Fruit fly (Drosophila melanogaster) whole organism, embryonic: ENCODE results near the gene CG4009.
A peak's percentile ranks its signal among the peaks of the same experiment; 100 is the strongest.

Experiments used
- Awh ChIP-seq: fragments of 200-800 bp; sonication (Bioruptor generic); IDR thresholded peaks from 2 replicates; pipeline ENCODE4, ENCODE4 v1.3.6; 2022; ENCODE audit warnings: missing biosample characterization, missing genetic modification characterization
- B-H1 ChIP-seq: fragments of 200-800 bp; sonication (Bioruptor generic); IDR thresholded peaks from 3 replicates; pipeline ENCODE4 v1.3.6; 2022; ENCODE audit warnings: missing biosample characterization, missing genetic modification characterization
- CG10147 ChIP-seq: fragments of 200-800 bp; sonication (Bioruptor generic); optimal IDR thresholded peaks from 2 replicates; lab custom pipeline; 2019; ENCODE audit warnings: missing biosample characterization, mild to moderate bottlenecking, missing genetic modification characterization, moderate library complexity
- CG10979 ChIP-seq: fragments of 200-800 bp; sonication (Bioruptor generic); optimal IDR thresholded peaks from 2 replicates; lab custom pipeline; 2018; ENCODE audit warnings: missing biosample characterization, mild to moderate bottlenecking, missing genetic modification characterization, moderate library complexity
- CG11504 ChIP-seq: fragments of 200-800 bp; sonication (Bioruptor generic); optimal IDR thresholded peaks from 3 replicates; lab custom pipeline; 2019; ENCODE audit warnings: missing biosample characterization, mild to moderate bottlenecking, missing genetic modification characterization, moderate library complexity
- CG12236 ChIP-seq: fragments of 200-800 bp; sonication (Bioruptor generic); optimal IDR thresholded peaks from 2 replicates; lab custom pipeline; 2016; ENCODE audit warnings: missing biosample characterization, missing genetic modification characterization
- CG15073 ChIP-seq: fragments of 200-800 bp; sonication (Bioruptor generic); optimal IDR thresholded peaks from 2 replicates; lab custom pipeline; 2016; ENCODE audit warnings: missing biosample characterization, missing genetic modification characterization
- CG15269 ChIP-seq: fragments of 200-800 bp; sonication (Bioruptor generic); optimal IDR thresholded peaks from 2 replicates; lab custom pipeline; 2018; ENCODE audit warnings: missing biosample characterization, mild to moderate bottlenecking, missing genetic modification characterization, moderate library complexity
- CG15696 ChIP-seq: fragments of 200-800 bp; sonication (Bioruptor generic); optimal IDR thresholded peaks from 2 replicates; lab custom pipeline; 2019; ENCODE audit warnings: missing biosample characterization, mild to moderate bottlenecking, missing genetic modification characterization, moderate library complexity
- CG17359 ChIP-seq: fragments of 200-800 bp; sonication (Bioruptor generic); optimal IDR thresholded peaks from 3 replicates; lab custom pipeline; 2018; ENCODE audit warnings: missing biosample characterization, mild to moderate bottlenecking, missing genetic modification characterization, moderate library complexity
- CG17361 ChIP-seq: fragments of 200-800 bp; sonication (Bioruptor generic); IDR thresholded peaks from 3 replicates; pipeline ENCODE4 v1.3.6; 2022; ENCODE audit warnings: missing biosample characterization, missing genetic modification characterization
- CG2678 ChIP-seq: fragments of 200-800 bp; sonication (Bioruptor generic); optimal IDR thresholded peaks from 3 replicates; lab custom pipeline; 2019; ENCODE audit warnings: missing biosample characterization, mild to moderate bottlenecking, missing genetic modification characterization, moderate library complexity
- CG30403 ChIP-seq: fragments of 200-800 bp; sonication (Bioruptor generic); optimal IDR thresholded peaks from 3 replicates; lab custom pipeline; 2016; ENCODE audit warnings: missing biosample characterization, missing genetic modification characterization
- CG33557 ChIP-seq: fragments of 200-800 bp; sonication (Bioruptor generic); optimal IDR thresholded peaks from 2 replicates; lab custom pipeline; 2019; ENCODE audit warnings: missing biosample characterization, mild to moderate bottlenecking, missing genetic modification characterization, moderate library complexity
- CG34376 ChIP-seq: fragments of 200-800 bp; sonication (Bioruptor generic); optimal IDR thresholded peaks from 2 replicates; lab custom pipeline; 2018; ENCODE audit warnings: missing biosample characterization, mild to moderate bottlenecking, missing genetic modification characterization
- CG3726 ChIP-seq: fragments of 200-800 bp; sonication (Bioruptor generic); IDR thresholded peaks from 3 replicates; pipeline ENCODE4, ENCODE4 v1.3.6; 2022; ENCODE audit warnings: missing biosample characterization, missing genetic modification characterization
- CG4360 ChIP-seq: fragments of 200-800 bp; sonication (Bioruptor generic); IDR thresholded peaks from 2 replicates; pipeline ENCODE4 v1.3.6; 2022; ENCODE audit warnings: missing biosample characterization, missing genetic modification characterization
- CG4424 ChIP-seq: fragments of 200-800 bp; sonication (Bioruptor generic); optimal IDR thresholded peaks from 3 replicates; lab custom pipeline; 2016; ENCODE audit warnings: missing biosample characterization, missing genetic modification characterization
- CG5245 ChIP-seq: fragments of 200-800 bp; sonication (Bioruptor generic); optimal IDR thresholded peaks from 3 replicates; lab custom pipeline; 2016; ENCODE audit warnings: missing biosample characterization, missing genetic modification characterization
- CG6272 ChIP-seq: fragments of 200-800 bp; sonication (Bioruptor generic); IDR thresholded peaks from 2 replicates; pipeline ENCODE4 v1.3.6; 2022; ENCODE audit warnings: missing biosample characterization, missing genetic modification characterization
- CG8290 ChIP-seq, 3 experiments: fragments of 200-800 bp; sonication (Bioruptor generic); optimal IDR thresholded peaks; 2 replicates each; lab custom pipeline; 2016 to 2019; ENCODE audit warnings: missing biosample characterization in 3 of 3, missing genetic modification characterization in 3 of 3, mild to moderate bottlenecking in 2 of 3, moderate library complexity in 1 of 3
- Camta ChIP-seq: fragments of 200-800 bp; sonication (Bioruptor generic); optimal IDR thresholded peaks from 2 replicates; lab custom pipeline; 2016; ENCODE audit warnings: missing biosample characterization, missing genetic modification characterization
- CoRest ChIP-seq: fragments of 200-800 bp; sonication (Bioruptor generic); optimal IDR thresholded peaks from 3 replicates; lab custom pipeline; 2018; ENCODE audit warnings: missing biosample characterization, mild to moderate bottlenecking, missing genetic modification characterization, moderate library complexity
- Dbx ChIP-seq: fragments of 200-800 bp; sonication (Bioruptor generic); IDR thresholded peaks from 3 replicates; pipeline ENCODE4 v1.3.6; 2022; ENCODE audit warnings: missing biosample characterization, missing genetic modification characterization
- E2f1 ChIP-seq: fragments of 200-800 bp; sonication (Bioruptor generic); IDR thresholded peaks from 2 replicates; pipeline ENCODE4 v1.3.6; 2022; ENCODE audit warnings: missing biosample characterization, missing genetic modification characterization
- Hey ChIP-seq: fragments of 200-800 bp; sonication (Bioruptor generic); optimal IDR thresholded peaks from 3 replicates; lab custom pipeline; 2018; ENCODE audit warnings: missing biosample characterization, mild to moderate bottlenecking, missing genetic modification characterization
- Jarid2 ChIP-seq: fragments of 200-800 bp; sonication (Bioruptor generic); optimal IDR thresholded peaks from 3 replicates; lab custom pipeline; 2017; ENCODE audit warnings: mild to moderate bottlenecking, missing biosample characterization, missing genetic modification reagents, missing genetic modification characterization
- Mes4 ChIP-seq: fragments of 200-800 bp; sonication (Bioruptor generic); optimal IDR thresholded peaks from 2 replicates; lab custom pipeline; 2016; ENCODE audit warnings: missing biosample characterization, missing genetic modification characterization
- Oli ChIP-seq: fragments of 200-800 bp; sonication (Bioruptor generic); optimal IDR thresholded peaks from 2 replicates; lab custom pipeline; 2018; ENCODE audit warnings: missing biosample characterization, mild to moderate bottlenecking, missing genetic modification characterization, moderate library complexity
- Six4 ChIP-seq: fragments of 200-800 bp; sonication (Bioruptor generic); optimal IDR thresholded peaks from 2 replicates; lab custom pipeline; 2016; ENCODE audit warnings: missing biosample characterization, missing genetic modification characterization
- Spps ChIP-seq: fragments of 200-800 bp; sonication (Bioruptor generic); optimal IDR thresholded peaks from 2 replicates; lab custom pipeline; 2018; ENCODE audit warnings: missing biosample characterization, mild to moderate bottlenecking, missing genetic modification characterization
- Xbp1 ChIP-seq: fragments of 200-800 bp; sonication (Bioruptor generic); optimal IDR thresholded peaks from 3 replicates; lab custom pipeline; 2016; ENCODE audit warnings: missing biosample characterization, mild to moderate bottlenecking, missing genetic modification characterization
- abd-A ChIP-seq: fragments of 200-800 bp; sonication (Bioruptor generic); optimal IDR thresholded peaks from 3 replicates; lab custom pipeline; 2019; ENCODE audit warnings: missing biosample characterization, mild to moderate bottlenecking, missing genetic modification characterization, moderate library complexity
- ara ChIP-seq: fragments of 200-800 bp; sonication (Bioruptor generic); IDR thresholded peaks from 2 replicates; pipeline ENCODE4 v1.3.6; 2022; ENCODE audit warnings: missing biosample characterization, missing genetic modification characterization
- crp ChIP-seq, 2 experiments: fragments of 200-800 bp; sonication (Bioruptor generic); optimal IDR thresholded peaks; 2 replicates in 1 of 2; 3 replicates in 1 of 2; lab custom pipeline; 2017; ENCODE audit warnings: missing biosample characterization in 2 of 2, missing genetic modification characterization in 2 of 2, mild to moderate bottlenecking in 1 of 2, moderate library complexity in 1 of 2
- disco-r ChIP-seq: fragments of 200-800 bp; sonication (Bioruptor generic); optimal IDR thresholded peaks from 2 replicates; lab custom pipeline; 2016; ENCODE audit warnings: missing biosample characterization, missing genetic modification characterization
- dmrt11E ChIP-seq: fragments of 200-800 bp; sonication (Bioruptor generic); optimal IDR thresholded peaks from 3 replicates; lab custom pipeline; 2018; ENCODE audit warnings: missing biosample characterization, mild to moderate bottlenecking, missing genetic modification characterization, moderate library complexity
- eve ChIP-seq, 2 experiments: fragments of >200 bp; optimal IDR thresholded peaks; 2 replicates each; lab custom pipeline; 2017; ENCODE audit warnings: missing biosample characterization in 2 of 2, missing genetic modification characterization in 2 of 2
- fd64A ChIP-seq: fragments of 200-800 bp; sonication (Bioruptor generic); optimal IDR thresholded peaks from 3 replicates; lab custom pipeline; 2018; ENCODE audit warnings: missing biosample characterization, mild to moderate bottlenecking, missing genetic modification characterization
- gfzf ChIP-seq: fragments of 200-800 bp; sonication (Bioruptor generic); optimal IDR thresholded peaks from 2 replicates; lab custom pipeline; 2016; ENCODE audit warnings: missing biosample characterization, mild to moderate bottlenecking, missing genetic modification characterization, moderate library complexity
- lab ChIP-seq: fragments of 200-800 bp; sonication (Bioruptor generic); optimal IDR thresholded peaks from 3 replicates; lab custom pipeline; 2017; ENCODE audit warnings: missing biosample characterization, missing genetic modification characterization, mild to moderate bottlenecking, moderate library complexity, missing genetic modification reagents
- lbe ChIP-seq: fragments of 200-800 bp; sonication (Bioruptor generic); optimal IDR thresholded peaks from 2 replicates; lab custom pipeline; 2016; ENCODE audit warnings: missing biosample characterization, mild to moderate bottlenecking, missing genetic modification characterization
- otp ChIP-seq: fragments of 200-800 bp; sonication (Bioruptor generic); IDR thresholded peaks from 3 replicates; pipeline ENCODE4, ENCODE4 v1.3.6; 2022; ENCODE audit warnings: missing biosample characterization, missing genetic modification characterization
- pb ChIP-seq: fragments of 200-800 bp; sonication (Bioruptor generic); optimal IDR thresholded peaks from 3 replicates; lab custom pipeline; 2016; ENCODE audit warnings: missing biosample characterization, missing genetic modification characterization
- so ChIP-seq: fragments of 200-800 bp; sonication (Bioruptor generic); IDR thresholded peaks from 3 replicates; pipeline ENCODE4 v1.3.6; 2022; ENCODE audit warnings: missing biosample characterization, missing genetic modification characterization
- twi ChIP-seq: fragments of 200-800 bp; optimal IDR thresholded peaks from 2 replicates; lab custom pipeline; 2019; ENCODE audit warnings: missing biosample characterization, mild to moderate bottlenecking, missing genetic modification characterization, moderate library complexity
- unc-4 ChIP-seq: fragments of 200-800 bp; sonication (Bioruptor generic); IDR thresholded peaks from 2 replicates; pipeline ENCODE4 v1.3.6; 2022; ENCODE audit warnings: missing biosample characterization, missing genetic modification characterization; ENCODE audit not compliant: partially characterized antibody

The CG4009 gene

dm6 chr3R:17059811-17060169, 23.9 kb upstream of the CG4009 start (continued):
- TF ChIP-seq CG15269 (tag; lab: Kevin White, UChicago) (no peak), abd-A (tag; lab: Kevin White, UChicago) (peak; percentile 44), Hey (tag; lab: Kevin White, UChicago) (peak; percentile 13), so (GFP tag; lab: Robert Waterston, UW) (peak; percentile 40; the same call in 1 of the 3 replicates), Six4 (no peak), otp (0 out of 3 replicates have a peak, but pooled peaks have one; percentile 25)

dm6 chr3R:17059100-17059810, 23.4 kb upstream of the CG4009 start:
- TF ChIP-seq Spps (no peak), unc-4 (GFP tag; lab: Robert Waterston, UW) (no peak), CG17359 (tag; lab: Kevin White, UChicago) (no peak), lab (no peak), CG30403 (GFP tag; lab: Kevin White, UChicago) (no peak), CG3726 (GFP tag; lab: Robert Waterston, UW) (no peak), CG11504 (tag; lab: Kevin White, UChicago) (peak; percentile 39), Camta (GFP tag; lab: Kevin White, UChicago) (peak; percentile 20), CG34376 (no peak), ara (no peak), CG10147 (GFP tag; lab: Kevin White, UChicago) (no peak), CG4360 (GFP tag; lab: Robert Waterston, UW) (no peak), eve (GFP tag; optimal IDR thresholded peaks at IDR 0.05; lab: Kevin White, UChicago) (peak in 1 of 2 experiments; percentile 60), pb (GFP tag; lab: Kevin White, UChicago) (no peak), CG15073 (GFP tag; lab: Kevin White, UChicago) (peak; percentile 93), CG17361 (GFP tag; lab: Robert Waterston, UW) (0 out of 3 replicates have a peak, but pooled peaks have one; percentile 9), so (GFP tag; lab: Robert Waterston, UW) (no peak), dmrt11E (peak; percentile 18), Jarid2 (GFP tag; lab: Kevin White, UChicago) (peak; percentile 5), Mes4 (GFP tag; lab: Kevin White, UChicago) (no peak), gfzf (GFP tag; lab: Kevin White, UChicago) (no peak), Oli (tag; lab: Kevin White, UChicago) (peak; percentile 35), twi (no peak), CG10979 (tag; lab: Kevin White, UChicago) (peak; percentile 38), CG4424 (GFP tag; lab: Kevin White, UChicago) (peak; percentile 30), B-H1 (GFP tag; lab: Robert Waterston, UW) (no peak), Xbp1 (GFP tag; lab: Kevin White, UChicago) (peak; percentile 31), CG5245 (GFP tag; lab: Kevin White, UChicago) (no peak), fd64A (GFP tag; lab: Kevin White, UChicago) (peak; percentile 3), crp (GFP tag; optimal IDR thresholded peaks at IDR 0.05; lab: Kevin White, UChicago) (no peak), disco-r (GFP tag; lab: Kevin White, UChicago) (no peak), CG2678 (tag; lab: Kevin White, UChicago) (peak; percentile 32), CG33557 (GFP tag; lab: Kevin White, UChicago) (no peak), CG15696 (tag; lab: Kevin White, UChicago) (no peak), CoRest (peak; percentile 8), Awh (GFP tag; lab: Robert Waterston, UW) (0 out of 2 replicates have a peak, but pooled peaks have one; percentile 33), Dbx (no peak), lbe (peak; percentile 5), E2f1 (GFP tag; lab: Robert Waterston, UW) (0 out of 2 replicates have a peak, but pooled peaks have one; percentile 17), CG8290 (GFP tag; optimal IDR thresholded peaks at IDR 0.05; lab: Kevin White, UChicago) (no peak), CG8290 (tag; optimal IDR thresholded peaks at IDR 0.05; lab: Kevin White, UChicago) (peak in 1 of 2 experiments; percentile 32), CG6272 (GFP tag; lab: Robert Waterston, UW) (no peak), CG12236 (GFP tag; lab: Kevin White, UChicago) (no peak)
